Fruit fly (Drosophila melanogaster) whole organism, prepupa: ENCODE measurements around the gene Lgr3.
A peak's percentile ranks its signal among the peaks of the same experiment; 100 is the strongest.

Source experiments
- Blimp-1 ChIP-seq: fragments of 200-800 bp; sonication (Bioruptor generic); optimal IDR thresholded peaks from 3 replicates; lab custom pipeline; 2017; ENCODE audit warnings: missing biosample characterization, missing genetic modification characterization, mild to moderate bottlenecking, moderate library complexity, missing genetic modification reagents
- CG10669 ChIP-seq: fragments of 200-800 bp; sonication (Bioruptor generic); optimal IDR thresholded peaks from 3 replicates; lab custom pipeline; 2018; ENCODE audit warnings: missing biosample characterization, mild to moderate bottlenecking, missing genetic modification characterization, moderate library complexity
- CG11294 ChIP-seq: fragments of 200-800 bp; sonication (Bioruptor generic); IDR thresholded peaks from 2 replicates; pipeline ENCODE4 v1.3.6; 2022; ENCODE audit warnings: missing biosample characterization, missing genetic modification characterization
- CG11762 ChIP-seq: fragments of 200-800 bp; sonication (Bioruptor generic); optimal IDR thresholded peaks from 3 replicates; lab custom pipeline; 2016; ENCODE audit warnings: missing biosample characterization, missing genetic modification characterization; ENCODE audit not compliant: insufficient read depth
- CG11902 ChIP-seq: fragments of 200-800 bp; sonication (Bioruptor generic); optimal IDR thresholded peaks from 3 replicates; lab custom pipeline; 2016; ENCODE audit warnings: missing biosample characterization, missing genetic modification characterization
- CG15336 ChIP-seq: fragments of 200-800 bp; sonication (Bioruptor generic); IDR thresholded peaks from 2 replicates; pipeline ENCODE4 v1.3.6; 2022; ENCODE audit warnings: missing biosample characterization, missing genetic modification characterization
- CG1621 ChIP-seq: fragments of 200-800 bp; sonication (Bioruptor generic); optimal IDR thresholded peaks from 3 replicates; lab custom pipeline; 2018; ENCODE audit warnings: missing biosample characterization, mild to moderate bottlenecking, missing genetic modification characterization
- CG16779 ChIP-seq: fragments of 200-800 bp; sonication (Bioruptor generic); optimal IDR thresholded peaks from 3 replicates; lab custom pipeline; 2017; ENCODE audit warnings: missing biosample characterization, mild to moderate bottlenecking, missing genetic modification characterization
- CG31627 ChIP-seq: fragments of 200-800 bp; sonication (Bioruptor generic); optimal IDR thresholded peaks from 3 replicates; lab custom pipeline; 2016; ENCODE audit warnings: missing biosample characterization, missing genetic modification characterization
- CG32006 ChIP-seq: fragments of 200-800 bp; sonication (Bioruptor generic); optimal IDR thresholded peaks from 3 replicates; lab custom pipeline; 2017; ENCODE audit warnings: missing biosample characterization, mild to moderate bottlenecking, missing genetic modification characterization
- CG3919 ChIP-seq: fragments of 200-800 bp; sonication (Bioruptor generic); optimal IDR thresholded peaks from 3 replicates; lab custom pipeline; 2016; ENCODE audit warnings: missing biosample characterization, missing genetic modification characterization
- CG4318 ChIP-seq: fragments of 200-800 bp; sonication (Bioruptor generic); optimal IDR thresholded peaks from 3 replicates; lab custom pipeline; 2017; ENCODE audit warnings: missing biosample characterization, mild to moderate bottlenecking, missing genetic modification characterization
- CG6792 ChIP-seq: fragments of 200-800 bp; sonication (Bioruptor generic); optimal IDR thresholded peaks from 3 replicates; lab custom pipeline; 2016; ENCODE audit warnings: missing biosample characterization, missing genetic modification characterization
- CG6808 ChIP-seq: fragments of 200-800 bp; sonication (Bioruptor generic); optimal IDR thresholded peaks from 3 replicates; lab custom pipeline; 2017; ENCODE audit warnings: missing biosample characterization, missing genetic modification characterization, mild to moderate bottlenecking, moderate library complexity, missing genetic modification reagents
- CG6854 ChIP-seq: fragments of 200-800 bp; sonication (Bioruptor generic); optimal IDR thresholded peaks from 2 replicates; lab custom pipeline; 2017; ENCODE audit warnings: missing biosample characterization, mild to moderate bottlenecking, missing genetic modification characterization
- CG7368 ChIP-seq: fragments of 200-800 bp; sonication (Bioruptor generic); optimal IDR thresholded peaks from 3 replicates; lab custom pipeline; 2016; ENCODE audit warnings: missing biosample characterization, missing genetic modification characterization
- CG8119 ChIP-seq: fragments of 200-800 bp; sonication (Bioruptor generic); IDR thresholded peaks from 3 replicates; pipeline ENCODE4 v1.3.6; 2022; ENCODE audit warnings: missing biosample characterization, missing genetic modification characterization
- CG8319 ChIP-seq: fragments of 200-800 bp; sonication (Bioruptor generic); optimal IDR thresholded peaks from 3 replicates; lab custom pipeline; 2016; ENCODE audit warnings: missing biosample characterization, missing genetic modification characterization
- CG8632 ChIP-seq: fragments of 200-800 bp; sonication (Bioruptor generic); optimal IDR thresholded peaks from 3 replicates; lab custom pipeline; 2016; ENCODE audit warnings: missing biosample characterization, missing genetic modification characterization
- CG9139 ChIP-seq: fragments of 200-800 bp; sonication (Bioruptor generic); optimal IDR thresholded peaks from 3 replicates; lab custom pipeline; 2017; ENCODE audit warnings: missing biosample characterization, mild to moderate bottlenecking, missing genetic modification characterization
- Eip75B ChIP-seq: fragments of 200-800 bp; sonication (Bioruptor generic); optimal IDR thresholded peaks from 3 replicates; lab custom pipeline; 2016; ENCODE audit warnings: missing biosample characterization, missing genetic modification characterization
- Eip93F ChIP-seq: fragments of 200-800 bp; sonication (Bioruptor generic); optimal IDR thresholded peaks from 2 replicates; lab custom pipeline; 2016; ENCODE audit warnings: missing biosample characterization, mild to moderate bottlenecking, missing genetic modification characterization
- Ets96B ChIP-seq: fragments of 200-800 bp; optimal IDR thresholded peaks from 2 replicates; lab custom pipeline; 2019; ENCODE audit warnings: missing biosample characterization, mild to moderate bottlenecking, missing genetic modification characterization, moderate library complexity
- Hr38 ChIP-seq: sonication (Bioruptor generic); optimal IDR thresholded peaks from 2 replicates; lab custom pipeline; 2016; ENCODE audit warnings: missing biosample characterization, missing genetic modification characterization
- Hr39 ChIP-seq: fragments of 200-800 bp; sonication (Bioruptor generic); optimal IDR thresholded peaks from 2 replicates; lab custom pipeline; 2016; ENCODE audit warnings: missing biosample characterization, missing genetic modification characterization
- Hr4 ChIP-seq: fragments of 200-800 bp; sonication (Bioruptor generic); optimal IDR thresholded peaks from 3 replicates; lab custom pipeline; 2016; ENCODE audit warnings: missing biosample characterization, missing genetic modification characterization
- Lpt ChIP-seq: fragments of 200-800 bp; sonication (Bioruptor generic); optimal IDR thresholded peaks from 3 replicates; lab custom pipeline; 2016; ENCODE audit warnings: missing biosample characterization, missing genetic modification characterization
- Met ChIP-seq: fragments of 200-800 bp; sonication (Bioruptor generic); optimal IDR thresholded peaks from 3 replicates; lab custom pipeline; 2016; ENCODE audit warnings: missing biosample characterization, missing genetic modification characterization
- OdsH ChIP-seq: fragments of 200-800 bp; sonication (Bioruptor generic); optimal IDR thresholded peaks from 3 replicates; lab custom pipeline; 2016; ENCODE audit warnings: missing biosample characterization, missing genetic modification characterization
- Smox ChIP-seq: fragments of 200-800 bp; sonication (Bioruptor generic); optimal IDR thresholded peaks from 3 replicates; lab custom pipeline; 2016; ENCODE audit warnings: missing biosample characterization, missing genetic modification characterization
- Sox102F ChIP-seq: fragments of 200-800 bp; sonication (Bioruptor generic); optimal IDR thresholded peaks from 2 replicates; lab custom pipeline; 2016; ENCODE audit warnings: missing biosample characterization, mild to moderate bottlenecking, missing genetic modification characterization
- Sox14 ChIP-seq: fragments of 200-800 bp; sonication (Bioruptor generic); optimal IDR thresholded peaks from 3 replicates; lab custom pipeline; 2016; ENCODE audit warnings: missing biosample characterization, missing genetic modification characterization
- Sox15 ChIP-seq: fragments of 200-800 bp; sonication (Bioruptor generic); optimal IDR thresholded peaks from 3 replicates; lab custom pipeline; 2016; ENCODE audit warnings: missing biosample characterization, missing genetic modification characterization
- achi ChIP-seq: fragments of 200-800 bp; sonication (Bioruptor generic); optimal IDR thresholded peaks from 3 replicates; lab custom pipeline; 2016; ENCODE audit warnings: missing biosample characterization, missing genetic modification characterization
- dsx ChIP-seq: fragments of 200-800 bp; optimal IDR thresholded peaks from 3 replicates; lab custom pipeline; 2019; ENCODE audit warnings: missing biosample characterization, mild to moderate bottlenecking, missing genetic modification characterization, moderate library complexity; ENCODE audit not compliant: poor library complexity, severe bottlenecking
- esn ChIP-seq: fragments of 200-800 bp; sonication (Bioruptor generic); optimal IDR thresholded peaks from 2 replicates; lab custom pipeline; 2016; ENCODE audit warnings: missing biosample characterization, mild to moderate bottlenecking, missing genetic modification characterization, moderate library complexity
- fd59A ChIP-seq: fragments of 200-800 bp; sonication (Bioruptor generic); optimal IDR thresholded peaks from 2 replicates; lab custom pipeline; 2017; ENCODE audit warnings: missing biosample characterization, mild to moderate bottlenecking, missing genetic modification characterization, missing genetic modification reagents
- fd85E ChIP-seq: fragments of 200-800 bp; sonication (Bioruptor generic); optimal IDR thresholded peaks from 3 replicates; lab custom pipeline; 2016; ENCODE audit warnings: missing biosample characterization, missing genetic modification characterization
- fkh ChIP-seq: fragments of 200-800 bp; sonication (Bioruptor generic); optimal IDR thresholded peaks from 3 replicates; lab custom pipeline; 2017; ENCODE audit warnings: missing biosample characterization, mild to moderate bottlenecking, missing genetic modification characterization, moderate library complexity
- lz ChIP-seq: fragments of 200-800 bp; sonication (Bioruptor generic); optimal IDR thresholded peaks from 3 replicates; lab custom pipeline; 2016; ENCODE audit warnings: missing biosample characterization, missing genetic modification characterization
- pdm3 ChIP-seq: fragments of 200-800 bp; sonication (Bioruptor generic); optimal IDR thresholded peaks from 3 replicates; lab custom pipeline; 2016; ENCODE audit warnings: missing biosample characterization, missing genetic modification characterization
- salr ChIP-seq, 2 experiments: fragments of 200-800 bp; sonication (Bioruptor generic); optimal IDR thresholded peaks; 3 replicates each; lab custom pipeline; 2016 to 2018; ENCODE audit warnings: missing biosample characterization in 2 of 2, missing genetic modification characterization in 2 of 2, mild to moderate bottlenecking in 1 of 2
- spab ChIP-seq: fragments of 200-800 bp; sonication (Bioruptor generic); optimal IDR thresholded peaks from 2 replicates; lab custom pipeline; 2017; ENCODE audit warnings: missing biosample characterization, mild to moderate bottlenecking, missing genetic modification characterization, missing genetic modification reagents
- ss ChIP-seq, 2 experiments: fragments of 200-800 bp; sonication (Bioruptor generic); optimal IDR thresholded peaks; 2 replicates in 1 of 2; 3 replicates in 1 of 2; lab custom pipeline; 2017 to 2018; ENCODE audit warnings: mild to moderate bottlenecking in 2 of 2, missing biosample characterization in 2 of 2, missing genetic modification characterization in 2 of 2, moderate library complexity in 1 of 2
- svp ChIP-seq: fragments of 200-800 bp; sonication (Bioruptor generic); peaks from one replicate; lab custom pipeline; 2016; ENCODE audit warnings: missing biosample characterization, missing genetic modification characterization
- topi ChIP-seq: fragments of 200-800 bp; sonication (Bioruptor generic); optimal IDR thresholded peaks from 3 replicates; lab custom pipeline; 2016; ENCODE audit warnings: missing biosample characterization, missing genetic modification characterization
- vri ChIP-seq: fragments of 200-800 bp; sonication (Bioruptor generic); optimal IDR thresholded peaks from 3 replicates; lab custom pipeline; 2016; ENCODE audit warnings: missing biosample characterization, mild to moderate bottlenecking, missing genetic modification characterization

Gene Lgr3

dm6 chr3R:25680528-25680927 lies 14.9 kb downstream of the Lgr3 start, which contains the start of the genes CG4743 and Idh3g (continued):
- TF ChIP-seq Sox102F, result peak; percentile 93
- peak; percentile 93 for TF ChIP-seq Lpt (GFP tag; lab: Kevin White, UChicago)
- TF ChIP-seq CG31627 (GFP tag; lab: Kevin White, UChicago), result peak; percentile 92
- TF ChIP-seq dsx (GFP tag; lab: Kevin White, UChicago), result peak; percentile 95
- peak; percentile 87 for TF ChIP-seq Hr39 (GFP tag; lab: Kevin White, UChicago)
- peak; percentile 92 for TF ChIP-seq CG11762 (GFP tag; lab: Kevin White, UChicago)
- peak; percentile 94 for TF ChIP-seq vri (GFP tag; lab: Kevin White, UChicago)
- TF ChIP-seq CG1621 (tag; lab: Kevin White, UChicago), result peak; percentile 92
- TF ChIP-seq CG6792 (GFP tag; lab: Kevin White, UChicago), result peak; percentile 96
- peak; percentile 92 for TF ChIP-seq CG9139 (GFP tag; lab: Kevin White, UChicago)
- peak; percentile 95 for TF ChIP-seq CG8119 (GFP tag; lab: Robert Waterston, UW)
- TF ChIP-seq topi (GFP tag; lab: Kevin White, UChicago), result peak; percentile 91
- peak; percentile 96 for TF ChIP-seq CG8632 (GFP tag; lab: Kevin White, UChicago)
- peak; percentile 97 for TF ChIP-seq svp (GFP tag; lab: Kevin White, UChicago)
- peak; percentile 86 for TF ChIP-seq fkh (GFP tag; lab: Kevin White, UChicago)
- TF ChIP-seq CG7368 (GFP tag; lab: Kevin White, UChicago), result peak; percentile 89
- TF ChIP-seq fd85E (GFP tag; lab: Kevin White, UChicago), result peak; percentile 74
- TF ChIP-seq CG15336 (GFP tag; lab: Robert Waterston, UW), result peak; percentile 96
- peak; percentile 90 for TF ChIP-seq fd59A
- peak; percentile 96 for TF ChIP-seq achi (GFP tag; lab: Kevin White, UChicago)
- peak; percentile 95 for TF ChIP-seq Ets96B (tag; lab: Kevin White, UChicago)
- TF ChIP-seq CG16779 (tag; lab: Kevin White, UChicago), result peak; percentile 85
- peak; percentile 91 for TF ChIP-seq Sox15 (GFP tag; lab: Kevin White, UChicago)
- TF ChIP-seq CG32006 (GFP tag; lab: Kevin White, UChicago), result peak; percentile 95
- TF ChIP-seq Hr4 (GFP tag; lab: Kevin White, UChicago), result peak; percentile 94
- TF ChIP-seq Smox, result peak; percentile 93
- TF ChIP-seq, all 60 proteins: peak for 58

- TF ChIP-seq CG6792 (GFP tag; lab: Kevin White, UChicago) (peak; percentile 61), fkh (GFP tag; lab: Kevin White, UChicago) (no peak), vri (GFP tag; lab: Kevin White, UChicago) (peak; percentile 80), CG6854 (GFP tag; lab: Kevin White, UChicago) (peak; percentile 93), CG31627 (GFP tag; lab: Kevin White, UChicago) (peak; percentile 56), esn (GFP tag; lab: Kevin White, UChicago) (peak; percentile 83), fd85E (GFP tag; lab: Kevin White, UChicago) (peak; percentile 80), CG16779 (tag; lab: Kevin White, UChicago) (no peak), Hr38 (no peak), salr (GFP tag; optimal IDR thresholded peaks at IDR 0.05; lab: Kevin White, UChicago) (peak in 1 of 2 experiments; percentile 54), Met (peak; percentile 75), Sox102F (peak; percentile 76), OdsH (GFP tag; lab: Kevin White, UChicago) (peak; percentile 67), CG11902 (no peak), Eip75B (peak; percentile 71), Lpt (GFP tag; lab: Kevin White, UChicago) (no peak), Eip93F (GFP tag; lab: Kevin White, UChicago) (peak; percentile 25), CG8319 (peak; percentile 47), topi (GFP tag; lab: Kevin White, UChicago) (peak; percentile 81), lz (peak; percentile 78), CG1621 (tag; lab: Kevin White, UChicago) (peak; percentile 55), Sox15 (GFP tag; lab: Kevin White, UChicago) (no peak), CG3919 (GFP tag; lab: Kevin White, UChicago) (peak; percentile 75), CG6808 (GFP tag; lab: Kevin White, UChicago) (peak; percentile 73), ss (GFP tag; optimal IDR thresholded peaks at IDR 0.05; lab: Kevin White, UChicago) (peak; percentile 65 to 81), CG7368 (GFP tag; lab: Kevin White, UChicago) (peak; percentile 61), Blimp-1 (peak; percentile 66), CG32006 (GFP tag; lab: Kevin White, UChicago) (no peak), Sox14 (peak; percentile 58), spab (GFP tag; lab: Kevin White, UChicago) (peak; percentile 32), CG11294 (GFP tag; lab: Robert Waterston, UW) (no peak), CG10669 (peak; percentile 55), CG4318 (GFP tag; lab: Kevin White, UChicago) (no peak), pdm3 (GFP tag; lab: Kevin White, UChicago) (peak; percentile 62)
Measured at dm6 chr3R:25684859-25685258, 19.2 kb downstream of the Lgr3 start, which contains the start of gene RpL27. Gene RpL27, minus strand, starts transcription at chr3R:25685051.
